Fruit fly (Drosophila melanogaster) whole organism, prepupa: ENCODE data around the gene senju.
A peak's percentile ranks its signal among the peaks of the same experiment; 100 is the strongest.

Experiments used
- CG15336 ChIP-seq: fragments of 200-800 bp; sonication (Bioruptor generic); IDR thresholded peaks from 2 replicates; pipeline ENCODE4 v1.3.6; 2022; ENCODE audit warnings: missing biosample characterization, missing genetic modification characterization
- CG3919 ChIP-seq: fragments of 200-800 bp; sonication (Bioruptor generic); optimal IDR thresholded peaks from 3 replicates; lab custom pipeline; 2016; ENCODE audit warnings: missing biosample characterization, missing genetic modification characterization
- CG6808 ChIP-seq: fragments of 200-800 bp; sonication (Bioruptor generic); optimal IDR thresholded peaks from 3 replicates; lab custom pipeline; 2017; ENCODE audit warnings: missing biosample characterization, missing genetic modification characterization, mild to moderate bottlenecking, moderate library complexity, missing genetic modification reagents
- CG7368 ChIP-seq: fragments of 200-800 bp; sonication (Bioruptor generic); optimal IDR thresholded peaks from 3 replicates; lab custom pipeline; 2016; ENCODE audit warnings: missing biosample characterization, missing genetic modification characterization
- Ets21C ChIP-seq: fragments of 200-800 bp; sonication (Bioruptor generic); optimal IDR thresholded peaks from 3 replicates; lab custom pipeline; 2016; ENCODE audit warnings: missing biosample characterization, missing genetic modification characterization
- Hr39 ChIP-seq: fragments of 200-800 bp; sonication (Bioruptor generic); optimal IDR thresholded peaks from 2 replicates; lab custom pipeline; 2016; ENCODE audit warnings: missing biosample characterization, missing genetic modification characterization
- pdm3 ChIP-seq: fragments of 200-800 bp; sonication (Bioruptor generic); optimal IDR thresholded peaks from 3 replicates; lab custom pipeline; 2016; ENCODE audit warnings: missing biosample characterization, missing genetic modification characterization

dm6 chr2L:5037402-5037860 is 15.2 kb upstream of the senju start, which contains the start of the genes CG14042 and SP555:
- TF ChIP-seq pdm3 (GFP tag; lab: Kevin White, UChicago) (no peak), CG7368 (GFP tag; lab: Kevin White, UChicago) (peak; percentile 63), CG3919 (GFP tag; lab: Kevin White, UChicago) (no peak), CG15336 (GFP tag; lab: Robert Waterston, UW) (no peak), Ets21C (GFP tag; lab: Kevin White, UChicago) (no peak), CG6808 (GFP tag; lab: Kevin White, UChicago) (no peak), Hr39 (GFP tag; lab: Kevin White, UChicago) (no peak)
